Fruit fly (Drosophila melanogaster): Measurements from ENCODE around the gene CG6324.

The CG6324 gene

dm6 chrX:15498791-15499190 lies 22.9 kb downstream of the CG6324 start (continued):
- TF ChIP-seq prd (optimal IDR thresholded peaks at IDR 0.05) (no peak), prd (GFP tag; IDR thresholded peaks at IDR 0.05) (0 out of 3 replicates have a peak, but pooled peaks have one; percentile 28), jing (GFP tag; optimal IDR thresholded peaks at IDR 0.05) (peak; percentile 27), lab (GFP tag; optimal IDR thresholded peaks at IDR 0.05) (peak; percentile 67), sim (GFP tag; IDR thresholded peaks at IDR 0.05) (peak; percentile 40; the same call in 1 of the 2 replicates), bbx (GFP tag; IDR thresholded peaks at IDR 0.05; ENCODE audit: partially characterized antibody) (0 out of 2 replicates have a peak, but pooled peaks have one; percentile 33), Meics (GFP tag; optimal IDR thresholded peaks at IDR 0.05) (no peak), ken (GFP tag; IDR thresholded peaks at IDR 0.05) (0 out of 3 replicates have a peak, but pooled peaks have one; percentile 44), CG7271 (tag; optimal IDR thresholded peaks at IDR 0.05) (peak; percentile 7), chif (GFP tag; optimal IDR thresholded peaks at IDR 0.05) (peak in 1 of 2 experiments; percentile 22), fd102C (GFP tag; optimal IDR thresholded peaks at IDR 0.05) (peak; percentile 6), jumu (GFP tag; optimal IDR thresholded peaks at IDR 0.05) (peak; percentile 27), NFAT (GFP tag; IDR thresholded peaks at IDR 0.05) (no peak), PHDP (tag; optimal IDR thresholded peaks at IDR 0.05) (peak; percentile 21), gfzf (GFP tag; optimal IDR thresholded peaks at IDR 0.05) (no peak), croc (GFP tag; conservative IDR thresholded peaks at IDR 0.05) (no peak), CG1024 (GFP tag; IDR thresholded peaks at IDR 0.05) (no peak), abd-A (tag; optimal IDR thresholded peaks at IDR 0.05) (no peak), CG14014 (GFP tag; IDR thresholded peaks at IDR 0.05) (peak; percentile 43; the same call in 1 of the 2 replicates), CG10565 (GFP tag; optimal IDR thresholded peaks at IDR 0.05) (no peak), CG8290 (GFP tag; optimal IDR thresholded peaks at IDR 0.05) (peak; percentile 51), CG8290 (tag; optimal IDR thresholded peaks at IDR 0.05) (peak; percentile 79 to 85), CG31441 (GFP tag; IDR thresholded peaks at IDR 0.05) (0 out of 2 replicates have a peak, but pooled peaks have one; percentile 17), Ets97D (GFP tag; optimal IDR thresholded peaks at IDR 0.05) (peak; percentile 35), CG1603 (tag; optimal IDR thresholded peaks at IDR 0.05) (peak; percentile 46), nom (GFP tag; optimal IDR thresholded peaks at IDR 0.05) (peak; percentile 74), CG15601 (tag; optimal IDR thresholded peaks at IDR 0.05) (peak; percentile 4), tna (GFP tag; IDR thresholded peaks at IDR 0.05; ENCODE audit: partially characterized antibody) (peak; percentile 33; the same call in 1 of the 2 replicates), chinmo (GFP tag; IDR thresholded peaks at IDR 0.05; ENCODE audit: partially characterized antibody) (peak; percentile 82; the same call in 3 of the 4 replicates), ara (GFP tag; IDR thresholded peaks at IDR 0.05) (peak; percentile 60), CG32772 (GFP tag; IDR thresholded peaks at IDR 0.05) (peak; percentile 12; the same call in 1 of the 2 replicates), CG4360 (GFP tag; IDR thresholded peaks at IDR 0.05) (0 out of 2 replicates have a peak, but pooled peaks have one; percentile 28), maf-S (GFP tag; optimal IDR thresholded peaks at IDR 0.05) (no peak), pb (GFP tag; optimal IDR thresholded peaks at IDR 0.05) (peak; percentile 12), HLHmδ (GFP tag; optimal IDR thresholded peaks at IDR 0.05) (peak; percentile 75), CG31388 (GFP tag; optimal IDR thresholded peaks at IDR 0.05) (no peak), slbo (GFP tag; IDR thresholded peaks at IDR 0.05) (0 out of 2 replicates have a peak, but pooled peaks have one; percentile 7), stc (GFP tag; IDR thresholded peaks at IDR 0.05) (0 out of 2 replicates have a peak, but pooled peaks have one; percentile 5), trem (tag; optimal IDR thresholded peaks at IDR 0.05) (peak; percentile 11), CG7839 (tag; optimal IDR thresholded peaks at IDR 0.05) (peak; percentile 17), CG10431 (GFP tag; optimal IDR thresholded peaks at IDR 0.05) (no peak), Mad (GFP tag; optimal IDR thresholded peaks at IDR 0.05) (no peak), NC2α (GFP tag; optimal IDR thresholded peaks at IDR 0.05) (peak; percentile 9), Nf-YA (GFP tag; IDR thresholded peaks at IDR 0.05) (0 out of 2 replicates have a peak, but pooled peaks have one; percentile 28), CG1832 (GFP tag; optimal IDR thresholded peaks at IDR 0.05) (peak; percentile 39), CG18262 (tag; optimal IDR thresholded peaks at IDR 0.05) (peak; percentile 14), Trl (optimal IDR thresholded peaks at IDR 0.05) (no peak), Trl (GFP tag; optimal IDR thresholded peaks at IDR 0.05) (peak; percentile 21), CG1233 (GFP tag; optimal IDR thresholded peaks at IDR 0.05) (peak; percentile 30), CG14050 (GFP tag; IDR thresholded peaks at IDR 0.05) (no peak), MBD-R2 (GFP tag; IDR thresholded peaks at IDR 0.05) (0 out of 2 replicates have a peak, but pooled peaks have one; percentile 12)
